Worm (Caenorhabditis elegans) whole organism, mixed stage, embryonic: ENCODE data around the gene mdt-19.

Experiments used
- M03D4.4 ChIP-seq: sonication (generic microtip); optimal IDR thresholded peaks from 2 replicates; lab custom pipeline; 2017; ENCODE audit warnings: mild to moderate bottlenecking, missing genetic modification characterization, missing compliant biosample characterization
- bed-3 ChIP-seq: fragments of 200-800 bp; sonication (Bioruptor generic); optimal IDR thresholded peaks from 3 replicates; lab custom pipeline; 2018; ENCODE audit warnings: mild to moderate bottlenecking, missing genetic modification characterization, moderate library complexity, missing compliant biosample characterization
- blmp-1 ChIP-seq: fragments of 150-350 bp; optimal IDR thresholded peaks from 2 replicates; lab custom pipeline; 2014; ENCODE audit warnings: missing biosample characterization, missing genetic modification characterization
- ceh-39 ChIP-seq: fragments of 150-350 bp; optimal IDR thresholded peaks from 2 replicates; lab custom pipeline; 2014; ENCODE audit warnings: missing biosample characterization, missing genetic modification characterization
- ceh-83 ChIP-seq: fragments of 200-800 bp; sonication (Bioruptor generic); optimal IDR thresholded peaks from 2 replicates; lab custom pipeline; 2018; ENCODE audit warnings: mild to moderate bottlenecking, missing genetic modification characterization, missing compliant biosample characterization
- ces-1 ChIP-seq: fragments of 150-350 bp; optimal IDR thresholded peaks from 2 replicates; lab custom pipeline; 2014; ENCODE audit warnings: missing biosample characterization, missing genetic modification reagents, missing genetic modification characterization
- cnd-1 ChIP-seq: fragments of 200-800 bp; sonication (Bioruptor generic); optimal IDR thresholded peaks from 2 replicates; lab custom pipeline; 2018; ENCODE audit warnings: mild to moderate bottlenecking, missing genetic modification characterization, missing compliant biosample characterization
- drap-1 ChIP-seq: fragments of 200-800 bp; sonication (Bioruptor generic); optimal IDR thresholded peaks from 3 replicates; lab custom pipeline; 2018; ENCODE audit warnings: mild to moderate bottlenecking, missing genetic modification characterization, missing compliant biosample characterization
- elt-3 ChIP-seq: fragments of 150-350 bp; optimal IDR thresholded peaks from 2 replicates; lab custom pipeline; 2014; ENCODE audit warnings: missing biosample characterization, missing genetic modification characterization
- flh-1 ChIP-seq: fragments of 200-800 bp; sonication (Bioruptor generic); optimal IDR thresholded peaks from 2 replicates; lab custom pipeline; 2018; ENCODE audit warnings: mild to moderate bottlenecking, missing genetic modification characterization, moderate library complexity, missing compliant biosample characterization
- ham-2 ChIP-seq: fragments of 200-800 bp; sonication (Bioruptor generic); optimal IDR thresholded peaks from 2 replicates; lab custom pipeline; 2018; ENCODE audit warnings: mild to moderate bottlenecking, missing genetic modification characterization, missing compliant biosample characterization
- hlh-1 ChIP-seq: fragments of 150-350 bp; optimal IDR thresholded peaks from 2 replicates; lab custom pipeline; 2014; ENCODE audit warnings: missing biosample characterization, missing genetic modification reagents, missing genetic modification characterization
- lin-13 ChIP-seq: fragments of 150-350 bp; optimal IDR thresholded peaks from 2 replicates; lab custom pipeline; 2014; ENCODE audit warnings: missing biosample characterization, missing genetic modification characterization
- lin-32 ChIP-seq: fragments of 200-800 bp; sonication (Bioruptor generic); optimal IDR thresholded peaks from 2 replicates; lab custom pipeline; 2018; ENCODE audit warnings: mild to moderate bottlenecking, missing genetic modification characterization, missing compliant biosample characterization
- lsy-2 ChIP-seq: fragments of 150-350 bp; optimal IDR thresholded peaks from 2 replicates; lab custom pipeline; 2014; ENCODE audit warnings: missing biosample characterization, missing genetic modification characterization
- mab-5 ChIP-seq: fragments of 150-350 bp; optimal IDR thresholded peaks from 2 replicates; lab custom pipeline; 2014; ENCODE audit warnings: missing biosample characterization, missing genetic modification characterization
- mep-1 ChIP-seq: fragments of 150-350 bp; optimal IDR thresholded peaks from 2 replicates; lab custom pipeline; 2017; ENCODE audit warnings: missing biosample characterization, missing genetic modification reagents, missing genetic modification characterization, inconsistent platforms
- mls-2 ChIP-seq: sonication (generic microtip); optimal IDR thresholded peaks from 2 replicates; lab custom pipeline; 2016; ENCODE audit warnings: mild to moderate bottlenecking, missing genetic modification characterization, moderate library complexity, missing compliant biosample characterization
- nhr-237 ChIP-seq: fragments of 150-350 bp; optimal IDR thresholded peaks from 2 replicates; lab custom pipeline; 2014; ENCODE audit warnings: missing biosample characterization, missing genetic modification characterization
- nhr-28 ChIP-seq: fragments of 150-350 bp; optimal IDR thresholded peaks from 2 replicates; lab custom pipeline; 2014; ENCODE audit warnings: missing biosample characterization, missing genetic modification characterization
- pha-4 ChIP-seq: fragments of 150-350 bp; optimal IDR thresholded peaks from 2 replicates; lab custom pipeline; 2018; ENCODE audit warnings: missing biosample characterization, missing genetic modification reagents, missing genetic modification characterization
- sem-2 ChIP-seq: fragments of 200-800 bp; sonication (Bioruptor generic); optimal IDR thresholded peaks from 2 replicates; lab custom pipeline; 2018; ENCODE audit warnings: mild to moderate bottlenecking, missing genetic modification characterization, missing compliant biosample characterization
- snpc-4 ChIP-seq: fragments of 150-350 bp; optimal IDR thresholded peaks from 2 replicates; lab custom pipeline; 2014; ENCODE audit warnings: missing biosample characterization, missing genetic modification characterization
- sptf-1 ChIP-seq: sonication (generic microtip); optimal IDR thresholded peaks from 2 replicates; lab custom pipeline; 2017; ENCODE audit warnings: mild to moderate bottlenecking, missing genetic modification characterization, moderate library complexity, missing compliant biosample characterization
- tbx-8 ChIP-seq: fragments of 200-800 bp; sonication (Bioruptor generic); optimal IDR thresholded peaks from 2 replicates; lab custom pipeline; 2018; ENCODE audit warnings: mild to moderate bottlenecking, missing genetic modification characterization, moderate library complexity, missing compliant biosample characterization
- unc-120 ChIP-seq: sonication (generic microtip); optimal IDR thresholded peaks from 2 replicates; lab custom pipeline; 2017; ENCODE audit warnings: missing genetic modification characterization, missing compliant biosample characterization; ENCODE audit not compliant: poor library complexity, severe bottlenecking
- unc-39 ChIP-seq: fragments of 150-350 bp; optimal IDR thresholded peaks from 2 replicates; lab custom pipeline; 2014; ENCODE audit warnings: missing biosample characterization, missing genetic modification characterization
- unc-62 ChIP-seq: fragments of 150-350 bp; optimal IDR thresholded peaks from 2 replicates; lab custom pipeline; 2014; ENCODE audit warnings: missing biosample characterization, missing genetic modification reagents, missing genetic modification characterization
- zip-8 ChIP-seq: fragments of 150-350 bp; optimal IDR thresholded peaks from 2 replicates; lab custom pipeline; 2014; ENCODE audit warnings: missing biosample characterization, missing genetic modification characterization
- ztf-11 ChIP-seq: fragments of 150-350 bp; optimal IDR thresholded peaks from 2 replicates; lab custom pipeline; 2014; ENCODE audit warnings: missing biosample characterization, missing genetic modification characterization

The mdt-19 gene

ce11 chrIII:2576360-2577259, 21.2 kb upstream of the mdt-19 start (continued):
- TF ChIP-seq lin-13: peak; percentile 14
- no peak for TF ChIP-seq unc-62 (GFP tag; lab: Kevin White, UChicago)
- peak; percentile 43 for TF ChIP-seq mep-1 (tag; lab: Kevin White, UChicago)
- TF ChIP-seq, all 35 proteins: peak for 14

DNA sequence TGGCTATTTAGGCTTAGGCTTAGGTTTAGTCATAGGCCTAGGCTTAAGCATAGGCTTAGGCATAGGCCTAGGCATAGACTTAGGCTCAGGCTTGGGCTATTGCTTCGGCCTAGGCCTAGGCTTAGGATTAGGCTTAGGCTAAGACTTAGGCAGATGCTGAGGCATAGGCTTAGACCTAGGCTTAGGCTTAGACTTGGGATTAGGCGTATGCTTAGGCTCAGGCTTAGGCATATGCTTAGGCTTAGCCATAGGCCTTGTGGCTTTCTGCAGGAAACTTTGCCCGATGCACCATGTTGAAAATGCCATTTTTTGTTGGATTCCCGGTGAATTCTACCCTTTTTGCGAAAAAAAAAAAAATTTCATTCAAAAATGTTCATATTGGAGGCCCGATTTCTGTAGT, 19.9 kb upstream of the mdt-19 start:
- TF ChIP-seq drap-1 (GFP tag; lab: Kevin White, UChicago): no peak
- no peak for TF ChIP-seq ham-2 (GFP tag; lab: Kevin White, UChicago)
- no peak for TF ChIP-seq hlh-1 (tag; lab: Kevin White, UChicago)
- no peak for TF ChIP-seq elt-3 (tag; lab: Kevin White, UChicago)

DNA sequence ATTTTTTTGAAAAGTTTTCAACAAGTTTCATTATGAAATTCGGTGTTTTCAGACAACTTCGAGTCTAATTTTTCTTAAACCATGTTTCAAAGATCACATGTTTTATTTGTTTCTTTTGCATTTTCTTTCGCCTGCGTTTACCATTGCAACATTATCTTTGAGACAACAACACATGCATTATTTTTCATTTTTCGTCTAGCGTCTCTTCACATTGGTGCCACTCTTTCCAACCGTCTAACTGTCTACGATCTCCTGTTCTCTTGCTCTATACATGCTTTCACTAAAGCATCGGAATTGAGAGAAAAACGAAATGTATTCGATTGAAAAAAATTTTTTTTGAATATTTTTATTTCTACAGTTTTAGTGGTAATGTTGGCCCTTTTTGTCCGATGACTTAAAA, 19.3 kb upstream of the mdt-19 start:
- no peak for TF ChIP-seq nhr-237 (tag; lab: Kevin White, UChicago)
- TF ChIP-seq hlh-1 (tag; lab: Kevin White, UChicago): peak; percentile 46
- no peak for TF ChIP-seq flh-1 (GFP tag; lab: Kevin White, UChicago)
- no peak for TF ChIP-seq unc-39 (tag; lab: Kevin White, UChicago)
- peak; percentile 5 for TF ChIP-seq mep-1 (tag; lab: Kevin White, UChicago)
- peak; percentile 55 for TF ChIP-seq ces-1 (GFP tag; lab: Kevin White, UChicago)
- TF ChIP-seq nhr-28 (tag; lab: Kevin White, UChicago): no peak
- no peak for TF ChIP-seq mls-2 (tag; lab: Kevin White, UChicago)
- peak; percentile 22 for TF ChIP-seq mab-5 (tag; lab: Kevin White, UChicago)
- TF ChIP-seq M03D4.4 (tag; lab: Kevin White, UChicago): no peak
- no peak for TF ChIP-seq unc-120

- TF ChIP-seq flh-1 (GFP tag; lab: Kevin White, UChicago): no peak
- TF ChIP-seq ces-1 (GFP tag; lab: Kevin White, UChicago): no peak
- no peak for TF ChIP-seq nhr-237 (tag; lab: Kevin White, UChicago)
- TF ChIP-seq sptf-1 (tag; lab: Kevin White, UChicago): no peak
- no peak for TF ChIP-seq lsy-2 (tag; lab: Kevin White, UChicago)
- TF ChIP-seq cnd-1 (tag; lab: Kevin White, UChicago): no peak
- TF ChIP-seq unc-62 (GFP tag; lab: Kevin White, UChicago): no peak
- TF ChIP-seq drap-1 (GFP tag; lab: Kevin White, UChicago): no peak
These were observed 18.9 kb upstream of the mdt-19 start, which contains the start of gene Y71H2B.8 for ce11 chrIII:2578993-2579392. TSS of gene Y71H2B.8 (plus strand) at chrIII:2579293.

DNA sequence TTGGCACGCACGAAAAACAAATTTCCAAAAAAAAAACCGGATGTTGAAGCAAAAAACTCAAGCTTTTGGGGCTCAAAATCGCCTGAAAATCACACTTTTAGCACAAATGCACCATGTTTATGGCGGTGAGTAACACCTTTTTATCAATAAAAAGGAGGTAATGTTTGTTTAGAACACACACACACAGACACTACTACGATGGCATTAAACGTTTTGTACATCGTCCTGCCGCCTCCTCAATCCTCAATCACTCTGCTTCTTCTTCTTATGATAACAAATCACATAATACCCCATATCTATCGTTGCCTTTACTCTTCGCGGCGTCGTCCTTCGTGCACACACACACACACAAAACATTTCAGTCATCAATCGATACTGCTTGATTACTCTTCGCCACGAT, 11.7 kb upstream of the mdt-19 start, which contains the start of gene gpa-17:
Gene gpa-17, plus strand, starts transcription at position 363 of the 400 bp plus-strand sequence.
- TF ChIP-seq ham-2 (GFP tag; lab: Kevin White, UChicago): no peak
- no peak for TF ChIP-seq tbx-8 (GFP tag; lab: Kevin White, UChicago)
- no peak for TF ChIP-seq drap-1 (GFP tag; lab: Kevin White, UChicago)
- no peak for TF ChIP-seq unc-120
- no peak for TF ChIP-seq unc-39 (tag; lab: Kevin White, UChicago)
- no peak for TF ChIP-seq lin-32 (GFP tag; lab: Kevin White, UChicago)
- TF ChIP-seq unc-62 (GFP tag; lab: Kevin White, UChicago): no peak
- TF ChIP-seq lsy-2 (tag; lab: Kevin White, UChicago): no peak
- no peak for TF ChIP-seq flh-1 (GFP tag; lab: Kevin White, UChicago)
- no peak for TF ChIP-seq zip-8
- TF ChIP-seq snpc-4 (tag; lab: Kevin White, UChicago): no peak
- TF ChIP-seq sem-2 (GFP tag; lab: Kevin White, UChicago): no peak

ce11 chrIII:2596984-2597454, 834 bp upstream of the mdt-19 start, which contains the start of gene apb-1:
TSS of gene apb-1 (minus strand) at chrIII:2597034.
- TF ChIP-seq snpc-4 (tag; lab: Kevin White, UChicago) (no peak), mls-2 (tag; lab: Kevin White, UChicago) (peak; percentile 78), unc-62 (GFP tag; lab: Kevin White, UChicago) (peak; percentile 32), elt-3 (tag; lab: Kevin White, UChicago) (no peak), pha-4 (tag; lab: Kevin White, UChicago) (peak; percentile 91), tbx-8 (GFP tag; lab: Kevin White, UChicago) (no peak), blmp-1 (tag; lab: Kevin White, UChicago) (no peak), mab-5 (tag; lab: Kevin White, UChicago) (peak; percentile 64), lin-13 (peak; percentile 93), mep-1 (tag; lab: Kevin White, UChicago) (peak; percentile 87), M03D4.4 (tag; lab: Kevin White, UChicago) (peak; percentile 58), nhr-237 (tag; lab: Kevin White, UChicago) (peak; percentile 73), hlh-1 (tag; lab: Kevin White, UChicago) (peak; percentile 10), unc-120 (peak; percentile 94), lsy-2 (tag; lab: Kevin White, UChicago) (peak; percentile 87), ztf-11 (peak; percentile 51), ces-1 (GFP tag; lab: Kevin White, UChicago) (peak; percentile 89), sptf-1 (tag; lab: Kevin White, UChicago) (peak; percentile 90), lin-32 (GFP tag; lab: Kevin White, UChicago) (peak; percentile 5), cnd-1 (tag; lab: Kevin White, UChicago) (peak; percentile 56), nhr-28 (tag; lab: Kevin White, UChicago) (no peak), ceh-83 (GFP tag; lab: Kevin White, UChicago) (no peak), bed-3 (GFP tag; lab: Kevin White, UChicago) (peak; percentile 3), ceh-39 (peak; percentile 66)
